Fruit fly (Drosophila melanogaster): ENCODE results near the gene Nin.

Nin gene

dm6 chr2L:5236346-5236809, 42.0 kb downstream of the Nin start:
- TF ChIP-seq Crg-1 (GFP tag; optimal IDR thresholded peaks at IDR 0.05) = no peak
- no peak for TF ChIP-seq Mnt (GFP tag; optimal IDR thresholded peaks at IDR 0.05)
- TF ChIP-seq CG11617 (GFP tag; optimal IDR thresholded peaks at IDR 0.05) = no peak
- TF ChIP-seq CG7045 (GFP tag; optimal IDR thresholded peaks at IDR 0.05) = no peak
- TF ChIP-seq kay (GFP tag; ENCODE audit: borderline replicate concordance) = no peak
- TF ChIP-seq CG14711 (tag; optimal IDR thresholded peaks at IDR 0.05) = no peak
- no peak for TF ChIP-seq ovo (GFP tag; optimal IDR thresholded peaks at IDR 0.05)
- no peak for TF ChIP-seq cic (GFP tag; optimal IDR thresholded peaks at IDR 0.05)
- no peak for TF ChIP-seq CG1620 (GFP tag; optimal IDR thresholded peaks at IDR 0.05)

- no peak for TF ChIP-seq CG33017 (tag; optimal IDR thresholded peaks at IDR 0.05)
- TF ChIP-seq cic (GFP tag; optimal IDR thresholded peaks at IDR 0.05) = no peak
- no peak for TF ChIP-seq bab1 (GFP tag; optimal IDR thresholded peaks at IDR 0.05)
- TF ChIP-seq cnc (optimal IDR thresholded peaks at IDR 0.05) = no peak
- TF ChIP-seq Hr96 (GFP tag; optimal IDR thresholded peaks at IDR 0.05) = no peak
- no peak for TF ChIP-seq Clk (GFP tag; optimal IDR thresholded peaks at IDR 0.05)
- TF ChIP-seq CG5204 (GFP tag; optimal IDR thresholded peaks at IDR 0.05) = no peak
- TF ChIP-seq toe (GFP tag; optimal IDR thresholded peaks at IDR 0.05) = no peak
- TF ChIP-seq CG7045 (GFP tag; optimal IDR thresholded peaks at IDR 0.05) = no peak
- TF ChIP-seq pad (GFP tag; optimal IDR thresholded peaks at IDR 0.05) = no peak
- no peak for TF ChIP-seq Mnt (GFP tag; optimal IDR thresholded peaks at IDR 0.05)
- TF ChIP-seq CG11617 (GFP tag; optimal IDR thresholded peaks at IDR 0.05) = no peak
- TF ChIP-seq tj (GFP tag; optimal IDR thresholded peaks at IDR 0.05) = no peak
- no peak for TF ChIP-seq kay (GFP tag; ENCODE audit: borderline replicate concordance)
- no peak for TF ChIP-seq Crg-1 (GFP tag; optimal IDR thresholded peaks at IDR 0.05)
- TF ChIP-seq CG14711 (tag; optimal IDR thresholded peaks at IDR 0.05) = no peak
These were observed 43.5 kb downstream of the Nin start for dm6 chr2L:5234714-5235298.

dm6 chr2L:5232967-5233909, 45.1 kb downstream of the Nin start:
- TF ChIP-seq CG7101 (tag; optimal IDR thresholded peaks at IDR 0.05) (no peak), CG5204 (GFP tag; optimal IDR thresholded peaks at IDR 0.05) (no peak), CG33017 (tag; optimal IDR thresholded peaks at IDR 0.05) (peak; percentile 28), Mnt (GFP tag; optimal IDR thresholded peaks at IDR 0.05) (peak; percentile 64), tj (GFP tag; optimal IDR thresholded peaks at IDR 0.05) (peak; percentile 96), CG11617 (GFP tag; optimal IDR thresholded peaks at IDR 0.05) (no peak), pad (GFP tag; optimal IDR thresholded peaks at IDR 0.05) (no peak), cic (GFP tag; optimal IDR thresholded peaks at IDR 0.05) (peak; percentile 87), bab1 (GFP tag; optimal IDR thresholded peaks at IDR 0.05) (no peak), CG1620 (GFP tag; optimal IDR thresholded peaks at IDR 0.05) (no peak), Clk (GFP tag; optimal IDR thresholded peaks at IDR 0.05) (peak; percentile 33), cnc (optimal IDR thresholded peaks at IDR 0.05) (no peak), Crg-1 (GFP tag; optimal IDR thresholded peaks at IDR 0.05) (peak; percentile 2), toe (GFP tag; optimal IDR thresholded peaks at IDR 0.05) (no peak), kay (GFP tag; ENCODE audit: borderline replicate concordance) (peak; percentile 84), CG14711 (tag; optimal IDR thresholded peaks at IDR 0.05) (no peak), CG7045 (GFP tag; optimal IDR thresholded peaks at IDR 0.05) (no peak), CG12768 (GFP tag; optimal IDR thresholded peaks at IDR 0.05) (peak; percentile 32), ovo (GFP tag; optimal IDR thresholded peaks at IDR 0.05) (no peak)

dm6 chr2L:5232175-5232574, 46.2 kb downstream of the Nin start:
- no peak for TF ChIP-seq Mnt (GFP tag; optimal IDR thresholded peaks at IDR 0.05)
- TF ChIP-seq CG1620 (GFP tag; optimal IDR thresholded peaks at IDR 0.05) = no peak
- no peak for TF ChIP-seq cnc (optimal IDR thresholded peaks at IDR 0.05)
- no peak for TF ChIP-seq CG14711 (tag; optimal IDR thresholded peaks at IDR 0.05)
- no peak for TF ChIP-seq Hr96 (GFP tag; optimal IDR thresholded peaks at IDR 0.05)

dm6 chr2L:5231437-5231836, 46.9 kb downstream of the Nin start:
- TF ChIP-seq Clk (GFP tag; optimal IDR thresholded peaks at IDR 0.05) (no peak), ovo (GFP tag; optimal IDR thresholded peaks at IDR 0.05) (no peak), tj (GFP tag; optimal IDR thresholded peaks at IDR 0.05) (no peak), kay (GFP tag; ENCODE audit: borderline replicate concordance) (no peak), Crg-1 (GFP tag; optimal IDR thresholded peaks at IDR 0.05) (no peak), CG5204 (GFP tag; optimal IDR thresholded peaks at IDR 0.05) (no peak), Hr96 (GFP tag; optimal IDR thresholded peaks at IDR 0.05) (no peak), toe (GFP tag; optimal IDR thresholded peaks at IDR 0.05) (no peak), CG1620 (GFP tag; optimal IDR thresholded peaks at IDR 0.05) (no peak), CG33017 (tag; optimal IDR thresholded peaks at IDR 0.05) (no peak), pad (GFP tag; optimal IDR thresholded peaks at IDR 0.05) (no peak), Mnt (GFP tag; optimal IDR thresholded peaks at IDR 0.05) (no peak), cnc (optimal IDR thresholded peaks at IDR 0.05) (no peak)

- no peak for TF ChIP-seq CG1620 (GFP tag; optimal IDR thresholded peaks at IDR 0.05)
- TF ChIP-seq cnc (optimal IDR thresholded peaks at IDR 0.05) = peak in 1 of 2 experiments; percentile 12
- TF ChIP-seq tj (GFP tag; optimal IDR thresholded peaks at IDR 0.05) = no peak
These were observed 47.6 kb downstream of the Nin start for dm6 chr2L:5230772-5231171.
